Fruit fly (Drosophila melanogaster): ENCODE measurements around the gene GstD11.

The GstD11 gene

dm6 chr3R:12426310-12426653 lies 43.1 kb downstream of the GstD11 start, which contains the start of gene NANS:
Gene NANS (plus strand): TSS chr3R:12426578.
- no peak for TF ChIP-seq CG3032 (tag; optimal IDR thresholded peaks at IDR 0.05)
- peak; percentile 17 for TF ChIP-seq CG6854 (GFP tag; optimal IDR thresholded peaks at IDR 0.05)

DNA sequence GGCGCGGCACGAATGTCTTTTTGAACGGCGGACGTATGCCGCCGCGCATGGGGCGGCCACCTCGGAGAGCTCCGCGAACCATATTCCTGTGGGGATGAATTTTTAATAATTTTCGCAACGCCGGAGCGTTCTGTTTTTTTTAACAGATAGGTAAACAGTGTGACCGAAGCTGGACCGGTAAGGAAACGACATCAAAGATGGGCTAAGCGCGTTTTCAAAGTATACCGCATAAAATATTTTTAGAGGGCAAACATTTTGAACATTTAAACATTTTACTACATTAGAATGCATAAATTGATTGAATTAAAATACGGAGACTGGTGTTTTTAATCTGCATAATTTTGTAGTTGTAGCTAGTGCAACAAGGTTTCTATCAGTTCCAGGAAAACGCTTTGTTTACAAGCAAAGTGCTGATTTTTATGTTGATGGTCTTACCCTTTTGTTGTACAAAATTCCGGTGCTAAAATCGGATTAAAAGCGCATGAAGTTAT lies 46.0 kb downstream of the GstD11 start, which contains the start of the genes CG5641 and CG5245:
Gene CG5641, minus strand, starts transcription at position 163 of the 491 bp plus-strand sequence.
Gene CG5245, plus strand, starts transcription at position 441 of the 491 bp plus-strand sequence.
- TF ChIP-seq CG11762 (GFP tag; optimal IDR thresholded peaks at IDR 0.05; ENCODE audit: insufficient read depth) (no peak), Sox14 (GFP tag; optimal IDR thresholded peaks at IDR 0.05) (peak; percentile 17)

dm6 chr3R:12431030-12431489 lies 47.9 kb downstream of the GstD11 start, which contains the start of gene Prosalpha2:
Gene Prosalpha2 (plus strand): TSS chr3R:12431321.
- TF ChIP-seq vri (GFP tag; optimal IDR thresholded peaks at IDR 0.05) (no peak), fd59A (GFP tag; optimal IDR thresholded peaks at IDR 0.05) (no peak), Ets96B (tag; optimal IDR thresholded peaks at IDR 0.05) (peak; percentile 33), Hr4 (GFP tag; optimal IDR thresholded peaks at IDR 0.05) (no peak), lz (GFP tag; optimal IDR thresholded peaks at IDR 0.05) (peak; percentile 22), achi (GFP tag; optimal IDR thresholded peaks at IDR 0.05) (no peak), CG3032 (tag; optimal IDR thresholded peaks at IDR 0.05) (no peak), spab (GFP tag; optimal IDR thresholded peaks at IDR 0.05) (no peak), dsx (GFP tag; optimal IDR thresholded peaks at IDR 0.05; ENCODE audit: poor library complexity, severe bottlenecking) (peak; percentile 18), CG3919 (GFP tag; optimal IDR thresholded peaks at IDR 0.05) (no peak), CG11294 (GFP tag; IDR thresholded peaks at IDR 0.05) (no peak), Ets21C (GFP tag; optimal IDR thresholded peaks at IDR 0.05) (no peak), acj6 (GFP tag; optimal IDR thresholded peaks at IDR 0.05) (no peak), esn (GFP tag; optimal IDR thresholded peaks at IDR 0.05) (peak; percentile 22), Eip75B (GFP tag; optimal IDR thresholded peaks at IDR 0.05) (no peak), cyc (GFP tag; optimal IDR thresholded peaks at IDR 0.05) (peak; percentile 23), CG6163 (GFP tag; IDR thresholded peaks at IDR 0.05) (peak; percentile 40; the same call in 1 of the 3 replicates), fd85E (GFP tag; optimal IDR thresholded peaks at IDR 0.05) (no peak), Hr38 (GFP tag; optimal IDR thresholded peaks at IDR 0.05) (no peak), CG31627 (GFP tag; optimal IDR thresholded peaks at IDR 0.05) (peak; percentile 19), CG11762 (GFP tag; optimal IDR thresholded peaks at IDR 0.05; ENCODE audit: insufficient read depth) (no peak), fkh (GFP tag; optimal IDR thresholded peaks at IDR 0.05) (no peak), Gug (GFP tag; IDR thresholded peaks at IDR 0.05) (0 out of 2 replicates have a peak, but pooled peaks have one; percentile 30), CG6808 (GFP tag; optimal IDR thresholded peaks at IDR 0.05) (no peak), topi (GFP tag; optimal IDR thresholded peaks at IDR 0.05) (peak; percentile 29), net (GFP tag; optimal IDR thresholded peaks at IDR 0.05) (no peak), CG8319 (GFP tag; optimal IDR thresholded peaks at IDR 0.05) (no peak), Sox14 (GFP tag; optimal IDR thresholded peaks at IDR 0.05) (peak; percentile 48), CG6792 (GFP tag; optimal IDR thresholded peaks at IDR 0.05) (no peak), Blimp-1 (GFP tag; optimal IDR thresholded peaks at IDR 0.05) (no peak), Hr39 (GFP tag; optimal IDR thresholded peaks at IDR 0.05) (no peak), Eip78C (GFP tag) (peak; percentile 77), CG10669 (GFP tag; optimal IDR thresholded peaks at IDR 0.05) (no peak), CG34406 (GFP tag; optimal IDR thresholded peaks at IDR 0.05) (peak; percentile 16)

DNA sequence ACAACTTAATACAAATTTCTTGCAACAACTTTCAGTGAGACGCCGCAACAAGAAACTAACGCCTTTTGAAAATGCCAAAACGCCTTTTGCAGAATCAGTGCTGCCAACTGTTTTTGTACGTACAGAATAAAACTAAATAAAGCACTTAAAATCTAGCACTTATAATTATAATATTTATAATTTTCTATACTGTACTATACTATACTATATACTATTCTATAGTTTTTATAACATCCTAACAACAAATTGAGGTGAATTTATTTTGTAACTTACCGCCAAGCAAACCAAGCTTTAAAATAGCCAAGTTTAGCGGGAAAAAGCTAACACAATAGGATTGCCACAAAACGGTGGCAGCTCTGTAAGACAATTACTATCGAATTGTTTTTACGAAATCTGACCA lies 50.6 kb downstream of the GstD11 start, which contains the start of the genes Aos1 and Srlp:
Gene Aos1, minus strand, starts transcription at position 59 of the 400 bp plus-strand sequence.
Gene Srlp, plus strand, starts transcription at position 335 of the 400 bp plus-strand sequence.
- TF ChIP-seq Eip78C (GFP tag) (peak; percentile 47), CG7368 (GFP tag; optimal IDR thresholded peaks at IDR 0.05) (no peak), Sox14 (GFP tag; optimal IDR thresholded peaks at IDR 0.05) (peak; percentile 52), CG8319 (GFP tag; optimal IDR thresholded peaks at IDR 0.05) (peak; percentile 10), topi (GFP tag; optimal IDR thresholded peaks at IDR 0.05) (peak; percentile 14), Lpt (GFP tag; optimal IDR thresholded peaks at IDR 0.05) (peak; percentile 14), fd59A (GFP tag; optimal IDR thresholded peaks at IDR 0.05) (no peak), Ets21C (GFP tag; optimal IDR thresholded peaks at IDR 0.05) (no peak), dsx (GFP tag; optimal IDR thresholded peaks at IDR 0.05; ENCODE audit: poor library complexity, severe bottlenecking) (peak; percentile 45), Ets96B (tag; optimal IDR thresholded peaks at IDR 0.05) (peak; percentile 35), lz (GFP tag; optimal IDR thresholded peaks at IDR 0.05) (peak; percentile 2), esn (GFP tag; optimal IDR thresholded peaks at IDR 0.05) (peak; percentile 43), CG3032 (tag; optimal IDR thresholded peaks at IDR 0.05) (peak; percentile 70)

All from whole organism, prepupa.